Worm (Caenorhabditis elegans) whole organism, L3 larva: ENCODE measurements around the gene F53F1.4.

ENCODE experiments used
- daf-12 ChIP-seq: fragments of 150-350 bp; optimal IDR thresholded peaks from 2 replicates; lab custom pipeline; 2014; ENCODE audit warnings: missing biosample characterization, missing genetic modification reagents, missing genetic modification characterization
- elt-2 ChIP-seq: sonication (generic microtip); optimal IDR thresholded peaks from 2 replicates; lab custom pipeline; 2016; ENCODE audit warnings: missing genetic modification reagents, mild to moderate bottlenecking, missing genetic modification characterization, missing compliant biosample characterization
- hmg-11 ChIP-seq: sonication (generic microtip); optimal IDR thresholded peaks from 2 replicates; lab custom pipeline; 2016; ENCODE audit warnings: missing genetic modification characterization, missing compliant biosample characterization
- lin-15B ChIP-seq: fragments of 150-350 bp; optimal IDR thresholded peaks from 2 replicates; lab custom pipeline; 2014; ENCODE audit warnings: missing biosample characterization, missing genetic modification characterization
- mml-1 ChIP-seq: fragments of 150-350 bp; sonication (generic microtip); optimal IDR thresholded peaks from 3 replicates; lab custom pipeline; 2014; ENCODE audit warnings: missing biosample characterization, missing genetic modification characterization
- pha-4 ChIP-seq: fragments of 150-350 bp; optimal IDR thresholded peaks from 2 replicates; lab custom pipeline; 2014; ENCODE audit warnings: missing biosample characterization, missing genetic modification reagents, missing genetic modification characterization

Gene F53F1.4

ce11 chrV:13457858-13458257 lies 47.0 kb downstream of the F53F1.4 start, which contains the start of gene F25H9.2:
TSS of gene F25H9.2 (plus strand) at chrV:13458083.
- TF ChIP-seq elt-2 (peak; percentile 5), lin-15B (peak; percentile 20), daf-12 (tag; lab: Kevin White, UChicago) (no peak), hmg-11 (tag; lab: Kevin White, UChicago) (peak; percentile 39)

ce11 chrV:13459323-13459722 lies 48.4 kb downstream of the F53F1.4 start, which contains the start of gene bath-39:
TSS of gene bath-39 (plus strand) at chrV:13459459.
- TF ChIP-seq mml-1 (no peak), pha-4 (tag; lab: Kevin White, UChicago) (peak; percentile 27), elt-2 (peak; percentile 1), lin-15B (peak; percentile 12)
